Worm (Caenorhabditis elegans): Measurements from ENCODE around the gene spp-13.
"Not testable (repeated sequence)": the region's sequence is repeated elsewhere in the genome, so short reads cannot be mapped to it uniquely, and the experiment has no call there.

Gene spp-13

DNA sequence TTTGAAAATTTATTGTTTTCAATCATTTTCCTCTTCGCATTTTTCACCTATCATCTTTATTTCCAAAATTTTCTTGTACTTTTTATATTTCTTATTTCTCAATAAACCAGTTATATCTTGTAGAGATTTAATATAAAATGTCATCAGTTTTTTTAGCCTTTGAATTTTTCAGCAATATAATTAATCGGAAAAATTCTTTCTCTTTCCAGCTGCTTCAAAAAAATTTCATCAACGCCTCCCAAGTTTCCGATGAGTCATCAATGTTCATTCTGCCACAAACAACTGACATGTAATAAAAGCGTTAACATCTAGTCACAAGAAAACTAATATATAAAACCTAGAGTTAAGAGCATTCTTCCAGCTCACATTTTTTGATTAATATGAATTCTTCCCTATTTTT, 5.2 kb downstream of the spp-13 start, which contains the start of gene F08F1.4:
Gene F08F1.4 (plus strand): TSS at position 301 of the 400 bp plus-strand sequence.
- TF ChIP-seq pha-4 (tag; optimal IDR thresholded peaks at IDR 0.05) (no peak), blmp-1 (tag; optimal IDR thresholded peaks at IDR 0.05) (no peak), zip-8 (tag; optimal IDR thresholded peaks at IDR 0.05) (no peak), ceh-39 (tag; optimal IDR thresholded peaks at IDR 0.05) (no peak), ztf-11 (tag; optimal IDR thresholded peaks at IDR 0.05) (no peak), drap-1 (GFP tag; optimal IDR thresholded peaks at IDR 0.05) (no peak), unc-39 (tag; optimal IDR thresholded peaks at IDR 0.05) (no peak), unc-62 (GFP tag; optimal IDR thresholded peaks at IDR 0.05) (no peak), ceh-43 (GFP tag; optimal IDR thresholded peaks at IDR 0.05) (no peak), unc-120 (tag; optimal IDR thresholded peaks at IDR 0.05; ENCODE audit: poor library complexity, severe bottlenecking) (no peak)

ce11 chrX:8410754-8411153, 7.6 kb downstream of the spp-13 start, which contains the start of gene F08F1.9:
Gene F08F1.9 (minus strand): TSS chrX:8410854.
- TF ChIP-seq ham-2 (GFP tag; optimal IDR thresholded peaks at IDR 0.05); mep-1 (tag; optimal IDR thresholded peaks at IDR 0.05); zip-8 (tag; optimal IDR thresholded peaks at IDR 0.05): not testable (repeated sequence)

DNA sequence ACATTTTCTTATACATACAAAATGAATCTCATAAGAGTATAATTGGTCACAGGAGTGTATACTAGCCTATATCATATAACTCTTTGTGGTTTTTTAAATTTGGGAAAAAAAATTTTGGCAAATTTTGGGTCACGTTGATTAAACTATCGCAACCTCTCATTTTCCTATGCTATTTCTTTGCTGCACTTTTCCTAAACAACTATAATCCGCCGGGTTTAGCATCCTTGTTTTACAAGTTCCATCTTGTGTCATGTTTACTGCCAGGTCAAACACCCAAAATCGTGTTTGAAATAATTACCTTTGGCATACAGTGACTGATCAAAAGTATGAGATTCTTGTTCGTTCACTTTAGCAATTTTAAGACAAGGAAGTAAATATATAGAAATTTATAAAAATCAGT, 10.1 kb downstream of the spp-13 start, which contains the start of gene sulp-3:
Gene sulp-3 (minus strand): TSS at position 101 of the 400 bp plus-strand sequence.
- TF ChIP-seq unc-62 (GFP tag; optimal IDR thresholded peaks at IDR 0.05), result no peak
- TF ChIP-seq ham-2 (GFP tag; optimal IDR thresholded peaks at IDR 0.05), result no peak

DNA sequence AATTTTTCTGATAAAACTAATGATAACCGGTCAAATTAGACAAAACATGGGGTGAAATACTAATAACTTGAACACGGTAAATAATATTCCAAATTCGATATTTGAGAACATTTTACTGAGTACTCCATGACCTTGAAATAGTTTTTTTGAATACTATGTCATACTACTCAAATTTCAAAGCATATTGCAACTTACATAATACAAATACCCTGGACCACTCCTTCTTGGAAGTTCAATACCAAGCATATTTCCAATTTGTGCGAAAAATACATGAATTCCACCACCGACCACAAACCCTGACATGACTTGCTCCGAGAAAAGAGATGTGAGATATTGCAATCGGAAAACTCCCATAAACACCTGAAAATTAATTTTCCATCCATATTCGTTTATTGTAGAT, 11.5 kb downstream of the spp-13 start:
- no peak for TF ChIP-seq ceh-43 (GFP tag; optimal IDR thresholded peaks at IDR 0.05)
- no peak for TF ChIP-seq ces-1 (GFP tag; optimal IDR thresholded peaks at IDR 0.05)
- no peak for TF ChIP-seq pha-4 (tag; optimal IDR thresholded peaks at IDR 0.05)
- TF ChIP-seq flh-1 (GFP tag; optimal IDR thresholded peaks at IDR 0.05), result no peak
- TF ChIP-seq elt-3 (tag; optimal IDR thresholded peaks at IDR 0.05), result no peak
- no peak for TF ChIP-seq lin-13 (tag; optimal IDR thresholded peaks at IDR 0.05)
- TF ChIP-seq lsy-2 (tag; optimal IDR thresholded peaks at IDR 0.05), result no peak
- no peak for TF ChIP-seq nhr-76 (tag; optimal IDR thresholded peaks at IDR 0.05)
- TF ChIP-seq zip-8 (tag; optimal IDR thresholded peaks at IDR 0.05), result no peak
- TF ChIP-seq ceh-39 (tag; optimal IDR thresholded peaks at IDR 0.05), result no peak
- no peak for TF ChIP-seq sptf-1 (tag; optimal IDR thresholded peaks at IDR 0.05)
- TF ChIP-seq nhr-2 (tag; optimal IDR thresholded peaks at IDR 0.05), result no peak
- TF ChIP-seq ztf-11 (tag; optimal IDR thresholded peaks at IDR 0.05), result no peak
- no peak for TF ChIP-seq ceh-83 (GFP tag; optimal IDR thresholded peaks at IDR 0.05)
- TF ChIP-seq sem-2 (GFP tag; optimal IDR thresholded peaks at IDR 0.05), result no peak

ce11 chrX:8404308-8405085, 13.8 kb downstream of the spp-13 start:
- peak; percentile 45 for TF ChIP-seq zip-8 (tag; optimal IDR thresholded peaks at IDR 0.05)
- TF ChIP-seq sem-2 (GFP tag; optimal IDR thresholded peaks at IDR 0.05), result peak; percentile 91
- peak; percentile 80 for TF ChIP-seq pha-4 (tag; optimal IDR thresholded peaks at IDR 0.05)
- peak; percentile 93 for TF ChIP-seq bed-3 (GFP tag; optimal IDR thresholded peaks at IDR 0.05)
- TF ChIP-seq nhr-12 (tag; optimal IDR thresholded peaks at IDR 0.05), result peak; percentile 89
- TF ChIP-seq lsy-2 (tag; optimal IDR thresholded peaks at IDR 0.05), result peak; percentile 67
- TF ChIP-seq unc-62 (GFP tag; optimal IDR thresholded peaks at IDR 0.05), result peak; percentile 57
- TF ChIP-seq ham-2 (GFP tag; optimal IDR thresholded peaks at IDR 0.05), result peak; percentile 99
- peak; percentile 97 for TF ChIP-seq ceh-83 (GFP tag; optimal IDR thresholded peaks at IDR 0.05)
- TF ChIP-seq nhr-76 (tag; optimal IDR thresholded peaks at IDR 0.05), result no peak
- peak; percentile 89 for TF ChIP-seq nhr-237 (tag; optimal IDR thresholded peaks at IDR 0.05)
- no peak for TF ChIP-seq ceh-39 (tag; optimal IDR thresholded peaks at IDR 0.05)
- peak; percentile 95 for TF ChIP-seq tbx-8 (GFP tag; optimal IDR thresholded peaks at IDR 0.05)
- TF ChIP-seq mab-5 (tag; optimal IDR thresholded peaks at IDR 0.05), result peak; percentile 74
- peak; percentile 96 for TF ChIP-seq M03D4.4 (tag; optimal IDR thresholded peaks at IDR 0.05)
- TF ChIP-seq unc-120 (tag; optimal IDR thresholded peaks at IDR 0.05; ENCODE audit: poor library complexity, severe bottlenecking), result peak; percentile 97
- TF ChIP-seq flh-1 (GFP tag; optimal IDR thresholded peaks at IDR 0.05), result peak; percentile 89
- peak; percentile 85 for TF ChIP-seq ces-1 (GFP tag; optimal IDR thresholded peaks at IDR 0.05)
- TF ChIP-seq mls-2 (tag; optimal IDR thresholded peaks at IDR 0.05), result peak; percentile 99
- TF ChIP-seq ceh-43 (GFP tag; optimal IDR thresholded peaks at IDR 0.05), result peak; percentile 94
- no peak for TF ChIP-seq blmp-1 (tag; optimal IDR thresholded peaks at IDR 0.05)
- TF ChIP-seq unc-39 (tag; optimal IDR thresholded peaks at IDR 0.05), result peak; percentile 79
- peak; percentile 55 for TF ChIP-seq hlh-1 (tag; optimal IDR thresholded peaks at IDR 0.05)
- peak; percentile 36 for TF ChIP-seq elt-3 (tag; optimal IDR thresholded peaks at IDR 0.05)
- TF ChIP-seq nhr-2 (tag; optimal IDR thresholded peaks at IDR 0.05), result no peak
- TF ChIP-seq sptf-1 (tag; optimal IDR thresholded peaks at IDR 0.05), result peak; percentile 98
- peak; percentile 82 for TF ChIP-seq mep-1 (tag; optimal IDR thresholded peaks at IDR 0.05)
- TF ChIP-seq elt-1 (tag; optimal IDR thresholded peaks at IDR 0.05; ENCODE audit: borderline replicate concordance, insufficient read depth), result no peak
- peak; percentile 98 for TF ChIP-seq drap-1 (GFP tag; optimal IDR thresholded peaks at IDR 0.05)
- peak; percentile 97 for TF ChIP-seq cnd-1 (tag; optimal IDR thresholded peaks at IDR 0.05)
- peak; percentile 57 for TF ChIP-seq nhr-28 (tag; optimal IDR thresholded peaks at IDR 0.05)
- peak; percentile 73 for TF ChIP-seq ztf-11 (tag; optimal IDR thresholded peaks at IDR 0.05)
- TF ChIP-seq lin-13 (tag; optimal IDR thresholded peaks at IDR 0.05), result peak; percentile 59
- TF ChIP-seq snpc-4 (tag; optimal IDR thresholded peaks at IDR 0.05), result no peak
- peak; percentile 94 for TF ChIP-seq lin-32 (GFP tag; optimal IDR thresholded peaks at IDR 0.05)
